Fruit fly (Drosophila melanogaster): Measurements from ENCODE around the gene fuss.

fuss gene

DNA sequence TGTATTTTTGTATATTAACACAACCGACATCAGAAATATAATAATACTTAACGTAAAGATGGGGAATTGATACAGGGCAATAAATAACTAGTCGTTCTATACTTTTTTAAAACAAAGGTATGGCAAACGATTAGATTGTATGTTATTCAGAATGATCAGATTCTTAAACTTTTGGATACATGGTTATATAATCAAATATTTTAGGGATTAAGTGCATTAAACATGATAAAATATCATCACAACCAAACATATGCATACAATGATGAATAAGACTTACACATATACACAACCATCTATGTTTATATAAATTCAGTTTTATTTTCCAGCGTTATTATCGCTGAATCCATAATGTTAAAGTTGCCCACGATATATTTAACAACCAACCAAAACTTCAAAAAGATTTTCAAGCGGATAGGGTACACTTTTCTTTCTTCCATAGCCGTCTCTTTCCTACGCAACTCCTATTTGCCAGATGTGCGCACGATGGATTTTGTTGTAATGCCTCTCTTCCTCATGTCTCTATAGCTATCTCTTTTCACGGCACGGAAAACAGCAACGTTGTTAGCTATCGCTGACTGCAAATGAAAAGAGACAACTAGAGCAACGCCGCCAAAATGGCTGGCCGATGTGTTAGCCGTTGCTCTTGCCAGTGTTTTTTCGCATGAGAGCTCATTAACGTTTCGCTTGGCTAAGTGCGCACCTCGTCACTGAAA lies 10.9 kb upstream of the fuss start, which contains the start of gene toy (continued):
- TF ChIP-seq fu2 (GFP tag; optimal IDR thresholded peaks at IDR 0.05) = no peak
- TF ChIP-seq CG2889 (GFP tag; IDR thresholded peaks at IDR 0.05) = no peak
- no peak for TF ChIP-seq psq (GFP tag; optimal IDR thresholded peaks at IDR 0.05)
- TF ChIP-seq Drgx (GFP tag; IDR thresholded peaks at IDR 0.05) = no peak
- no peak for TF ChIP-seq Gsc (GFP tag; IDR thresholded peaks at IDR 0.05)
- peak; percentile 17 for TF ChIP-seq CG1603 (tag; optimal IDR thresholded peaks at IDR 0.05)
- peak; percentile 100 for TF ChIP-seq Nf-YB (GFP tag; optimal IDR thresholded peaks at IDR 0.05)
- TF ChIP-seq CG3407 (GFP tag; optimal IDR thresholded peaks at IDR 0.05) = no peak
- TF ChIP-seq CG4730 (GFP tag; IDR thresholded peaks at IDR 0.05) = no peak
- TF ChIP-seq fd96Cb (tag; optimal IDR thresholded peaks at IDR 0.05) = no peak
- TF ChIP-seq ewg (GFP tag; optimal IDR thresholded peaks at IDR 0.05) = peak; percentile 82
- TF ChIP-seq dpn (GFP tag; optimal IDR thresholded peaks at IDR 0.05) = no peak
- no peak for TF ChIP-seq Camta (GFP tag; optimal IDR thresholded peaks at IDR 0.05)
- no peak for TF ChIP-seq Hr78 (GFP tag; optimal IDR thresholded peaks at IDR 0.05)
- TF ChIP-seq CG8281 (tag; optimal IDR thresholded peaks at IDR 0.05) = no peak
- TF ChIP-seq onecut (GFP tag; IDR thresholded peaks at IDR 0.05) = no peak
- no peak for TF ChIP-seq Kr (GFP tag; optimal IDR thresholded peaks at IDR 0.05)
- peak; percentile 73 for TF ChIP-seq sens (GFP tag)
- TF ChIP-seq CG12104 (GFP tag; optimal IDR thresholded peaks at IDR 0.05) = no peak
- TF ChIP-seq CG15073 (GFP tag; optimal IDR thresholded peaks at IDR 0.05) = no peak
- no peak for TF ChIP-seq disco-r (GFP tag; optimal IDR thresholded peaks at IDR 0.05)
- peak in 1 of 2 experiments; percentile 76 for TF ChIP-seq tll (GFP tag; optimal IDR thresholded peaks at IDR 0.05)
- no peak for TF ChIP-seq CG7745 (tag; optimal IDR thresholded peaks at IDR 0.05)
- TF ChIP-seq oc (tag; optimal IDR thresholded peaks at IDR 0.05) = no peak
- TF ChIP-seq CG6654 (GFP tag; optimal IDR thresholded peaks at IDR 0.05) = no peak
- peak; percentile 3 for TF ChIP-seq CG13624 (GFP tag; optimal IDR thresholded peaks at IDR 0.05)
- peak; percentile 67 for TF ChIP-seq CG8924 (tag; optimal IDR thresholded peaks at IDR 0.05)
- no peak for TF ChIP-seq bab2 (GFP tag; optimal IDR thresholded peaks at IDR 0.05)
- TF ChIP-seq CG17568 (GFP tag; optimal IDR thresholded peaks at IDR 0.05) = no peak
- TF ChIP-seq D19A (tag; optimal IDR thresholded peaks at IDR 0.05) = peak; percentile 61
- no peak for TF ChIP-seq Hr51 (GFP tag; optimal IDR thresholded peaks at IDR 0.05)
- no peak for TF ChIP-seq Hmr (GFP tag; optimal IDR thresholded peaks at IDR 0.05)
- TF ChIP-seq zfh1 (GFP tag; IDR thresholded peaks at IDR 0.05) = no peak
- no peak for TF ChIP-seq pnt (GFP tag; optimal IDR thresholded peaks at IDR 0.05)
- no peak for TF ChIP-seq her (GFP tag; optimal IDR thresholded peaks at IDR 0.05)
- peak; percentile 100 for TF ChIP-seq Nf-YA (GFP tag; IDR thresholded peaks at IDR 0.05)
- TF ChIP-seq lab (GFP tag; optimal IDR thresholded peaks at IDR 0.05) = no peak
- TF ChIP-seq so (GFP tag; IDR thresholded peaks at IDR 0.05) = no peak
- TF ChIP-seq Mes4 (GFP tag; optimal IDR thresholded peaks at IDR 0.05) = no peak
- TF ChIP-seq cad (GFP tag; optimal IDR thresholded peaks at IDR 0.05) = peak; percentile 50
- TF ChIP-seq zf30C (GFP tag; optimal IDR thresholded peaks at IDR 0.05) = peak; percentile 19
- no peak for TF ChIP-seq cg (GFP tag; optimal IDR thresholded peaks at IDR 0.05)
- no peak for TF ChIP-seq CG4404 (GFP tag; IDR thresholded peaks at IDR 0.05)
- 0 out of 2 replicates have a peak, but pooled peaks have one; percentile 51 for TF ChIP-seq Bgb (GFP tag; IDR thresholded peaks at IDR 0.05; ENCODE audit: partially characterized antibody)
- no peak for TF ChIP-seq CG8089 (GFP tag; optimal IDR thresholded peaks at IDR 0.05)
- peak; percentile 100 for TF ChIP-seq CG4360 (GFP tag; IDR thresholded peaks at IDR 0.05)
- peak; percentile 24 for TF ChIP-seq Elba2 (GFP tag; optimal IDR thresholded peaks at IDR 0.05)
- TF ChIP-seq CG7556 (GFP tag; optimal IDR thresholded peaks at IDR 0.05) = no peak
- TF ChIP-seq CG13287 (GFP tag; IDR thresholded peaks at IDR 0.05; ENCODE audit: partially characterized antibody) = no peak
- no peak for TF ChIP-seq nerfin-1 (tag; optimal IDR thresholded peaks at IDR 0.05)
